Fruit fly (Drosophila melanogaster): Measurements from ENCODE around the gene CG32984.

The CG32984 gene

DNA sequence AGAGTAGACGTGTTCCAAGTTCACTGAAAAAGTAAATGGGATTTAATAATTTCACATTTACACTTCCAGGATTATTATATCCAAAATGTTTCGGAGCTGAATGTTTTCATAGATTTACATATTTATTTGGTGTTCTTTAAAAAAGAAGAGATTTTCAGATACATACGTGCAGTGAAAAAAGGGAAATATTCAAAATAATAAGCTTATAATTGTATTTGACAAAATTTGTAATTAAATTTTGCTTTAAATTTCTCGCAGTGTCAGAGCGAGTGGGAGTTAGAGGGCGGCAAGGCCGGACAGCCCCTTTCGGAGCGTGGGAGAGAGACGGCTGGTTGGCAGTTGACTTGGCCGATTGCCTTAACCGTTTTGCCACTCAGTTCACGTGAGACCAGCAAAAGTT, 27.8 kb upstream of the CG32984 start, which contains the start of gene Tsp29Fb (continued):
- TF ChIP-seq fd85E (GFP tag; optimal IDR thresholded peaks at IDR 0.05) (no peak), Smox (GFP tag; optimal IDR thresholded peaks at IDR 0.05) (peak; percentile 62), Lpt (GFP tag; optimal IDR thresholded peaks at IDR 0.05) (no peak), dac (GFP tag; optimal IDR thresholded peaks at IDR 0.05) (no peak), Hr4 (GFP tag; optimal IDR thresholded peaks at IDR 0.05) (peak; percentile 53), CG11902 (GFP tag; optimal IDR thresholded peaks at IDR 0.05) (peak; percentile 20), CG8119 (GFP tag; IDR thresholded peaks at IDR 0.05) (peak; percentile 64), CG6163 (GFP tag; IDR thresholded peaks at IDR 0.05) (0 out of 3 replicates have a peak, but pooled peaks have one; percentile 30), CG6276 (GFP tag; optimal IDR thresholded peaks at IDR 0.05) (no peak), acj6 (GFP tag; optimal IDR thresholded peaks at IDR 0.05) (peak; percentile 63), CG6854 (GFP tag; optimal IDR thresholded peaks at IDR 0.05) (no peak), Ets96B (tag; optimal IDR thresholded peaks at IDR 0.05) (no peak), Hr39 (GFP tag; optimal IDR thresholded peaks at IDR 0.05) (peak; percentile 76), CG4318 (GFP tag; optimal IDR thresholded peaks at IDR 0.05) (no peak), Eip75B (GFP tag; optimal IDR thresholded peaks at IDR 0.05) (peak; percentile 48), svp (GFP tag) (peak; percentile 91), CG11762 (GFP tag; optimal IDR thresholded peaks at IDR 0.05; ENCODE audit: insufficient read depth) (peak; percentile 23), Eip78C (GFP tag) (peak; percentile 89), pdm3 (GFP tag; optimal IDR thresholded peaks at IDR 0.05) (peak; percentile 65), CG10631 (GFP tag; optimal IDR thresholded peaks at IDR 0.05) (peak; percentile 30), CG11294 (GFP tag; IDR thresholded peaks at IDR 0.05) (peak; percentile 26; the same call in 1 of the 2 replicates), CG3919 (GFP tag; optimal IDR thresholded peaks at IDR 0.05) (no peak), lz (GFP tag; optimal IDR thresholded peaks at IDR 0.05) (peak; percentile 72), CG1621 (tag; optimal IDR thresholded peaks at IDR 0.05) (no peak), OdsH (GFP tag; optimal IDR thresholded peaks at IDR 0.05) (peak; percentile 58), Blimp-1 (GFP tag; optimal IDR thresholded peaks at IDR 0.05) (peak; percentile 38)

DNA sequence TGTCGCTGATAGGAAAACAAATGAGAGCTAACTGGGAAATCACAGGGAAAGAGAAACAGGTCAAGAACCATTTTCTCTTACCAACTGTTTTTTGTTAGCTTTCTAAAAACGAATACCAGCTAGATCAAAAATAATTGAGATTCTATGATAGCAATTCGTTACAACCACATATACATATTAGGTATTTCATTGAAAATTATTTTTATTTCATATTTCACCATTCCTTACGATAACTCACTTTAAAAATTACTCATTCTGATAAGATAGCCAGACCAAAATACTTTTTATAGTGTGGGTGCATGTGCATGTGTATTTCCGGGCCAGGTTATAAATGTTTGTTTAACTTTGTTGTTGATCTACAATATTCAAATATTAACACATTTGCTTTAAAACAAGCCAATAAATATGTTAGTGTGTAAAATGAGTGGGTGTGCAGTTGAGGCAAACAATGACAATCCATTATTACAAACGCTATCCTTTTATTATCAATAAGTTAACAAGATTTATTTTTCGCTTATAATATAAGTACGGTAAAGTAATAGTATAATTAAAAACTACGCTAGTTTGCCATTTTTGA, 26.8 kb upstream of the CG32984 start:
- TF ChIP-seq Eip78C (GFP tag) (peak; percentile 26), topi (GFP tag; optimal IDR thresholded peaks at IDR 0.05) (no peak), svp (GFP tag) (peak; percentile 51), Smox (GFP tag; optimal IDR thresholded peaks at IDR 0.05) (no peak), fkh (GFP tag; optimal IDR thresholded peaks at IDR 0.05) (peak; percentile 47)

DNA sequence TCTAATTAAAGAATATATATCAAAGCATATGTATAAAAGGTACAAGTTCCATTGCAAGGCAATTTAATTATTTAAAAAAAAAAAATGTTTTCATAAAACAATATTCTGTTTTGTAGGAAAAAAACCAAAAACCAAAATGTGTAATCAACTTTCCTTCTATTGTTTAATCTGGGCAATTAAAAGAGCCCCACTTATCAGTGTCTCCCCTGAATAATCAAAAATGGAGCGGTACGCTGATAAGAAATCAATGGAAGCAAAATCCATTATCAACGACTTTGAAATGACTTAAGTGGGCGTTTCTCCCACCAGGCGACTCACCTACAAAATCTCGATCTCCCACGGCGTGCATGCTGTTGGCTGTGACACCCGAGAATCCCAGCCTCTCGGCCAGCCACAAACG, 24.1 kb upstream of the CG32984 start:
- TF ChIP-seq vri (GFP tag; optimal IDR thresholded peaks at IDR 0.05) (peak; percentile 46), svp (GFP tag) (peak; percentile 72), esn (GFP tag; optimal IDR thresholded peaks at IDR 0.05) (no peak)

DNA sequence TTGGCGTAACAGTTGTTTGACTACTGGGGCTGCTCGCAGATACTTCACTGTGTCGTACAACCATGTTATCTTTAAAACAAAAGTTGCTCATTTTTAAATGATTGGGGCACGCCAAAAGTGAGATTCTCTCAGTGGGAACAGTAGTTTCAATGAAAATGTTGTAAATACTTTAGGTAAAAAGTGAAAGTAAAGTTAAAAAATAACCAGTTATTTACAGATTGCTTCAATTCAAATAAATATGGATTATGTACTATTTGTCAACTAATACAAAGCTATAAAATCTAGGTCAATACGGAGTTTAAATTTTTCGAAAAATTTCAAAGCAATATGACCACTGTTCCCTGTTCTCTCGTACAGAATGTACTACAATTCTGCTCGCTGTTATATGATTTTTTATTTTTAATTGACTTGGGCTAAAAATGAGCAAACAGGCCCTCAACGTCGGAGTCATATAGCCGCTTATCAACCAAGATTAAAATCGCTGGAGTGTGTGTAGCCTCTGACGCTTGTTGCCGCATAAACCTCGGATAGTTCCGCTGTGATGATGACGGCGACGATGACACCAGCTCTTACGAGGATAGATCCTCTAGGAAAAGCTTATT, 22.9 kb upstream of the CG32984 start, which contains the start of gene Argl:
TSS of gene Argl (minus strand) at position 370 of the 602 bp plus-strand sequence.
- TF ChIP-seq topi (GFP tag; optimal IDR thresholded peaks at IDR 0.05) (peak; percentile 12), Eip75B (GFP tag; optimal IDR thresholded peaks at IDR 0.05) (peak; percentile 36), eg (GFP tag; IDR thresholded peaks at IDR 0.05) (peak; percentile 8; the same call in 1 of the 3 replicates), CG8632 (GFP tag; optimal IDR thresholded peaks at IDR 0.05) (peak; percentile 18), svp (GFP tag) (peak; percentile 87), CG16779 (tag; optimal IDR thresholded peaks at IDR 0.05) (peak; percentile 12), Smox (GFP tag; optimal IDR thresholded peaks at IDR 0.05) (no peak), Met (GFP tag; optimal IDR thresholded peaks at IDR 0.05) (peak; percentile 18), pdm3 (GFP tag; optimal IDR thresholded peaks at IDR 0.05) (peak; percentile 3), fd59A (GFP tag; optimal IDR thresholded peaks at IDR 0.05) (no peak), Hr39 (GFP tag; optimal IDR thresholded peaks at IDR 0.05) (no peak), net (GFP tag; optimal IDR thresholded peaks at IDR 0.05) (peak; percentile 8), fkh (GFP tag; optimal IDR thresholded peaks at IDR 0.05) (peak; percentile 20), Eip78C (GFP tag) (peak; percentile 83), CG10669 (GFP tag; optimal IDR thresholded peaks at IDR 0.05) (no peak), vri (GFP tag; optimal IDR thresholded peaks at IDR 0.05) (peak; percentile 51), Hr4 (GFP tag; optimal IDR thresholded peaks at IDR 0.05) (peak; percentile 28)
